Worm (Caenorhabditis elegans) whole organism, L2 larva: ENCODE results near the gene Y32F6B.1.

ENCODE experiments used
- F13H6.1 ChIP-seq: sonication (generic microtip); optimal IDR thresholded peaks from 2 replicates; lab custom pipeline; 2016; ENCODE audit warnings: missing genetic modification characterization, missing compliant biosample characterization
- Y55F3AM.14 ChIP-seq: fragments of 200-800 bp; sonication (Bioruptor generic); optimal IDR thresholded peaks from 2 replicates; lab custom pipeline; 2018; ENCODE audit warnings: mild to moderate bottlenecking, missing genetic modification characterization, missing compliant biosample characterization
- ZK546.5 ChIP-seq: sonication (generic microtip); optimal IDR thresholded peaks from 2 replicates; lab custom pipeline; 2017; ENCODE audit warnings: missing biosample characterization, missing genetic modification characterization
- alr-1 ChIP-seq: fragments of 150-350 bp; optimal IDR thresholded peaks from 2 replicates; lab custom pipeline; 2014; ENCODE audit warnings: missing biosample characterization, missing genetic modification characterization
- blmp-1 ChIP-seq: sonication (generic microtip); optimal IDR thresholded peaks from 2 replicates; lab custom pipeline; 2017; ENCODE audit warnings: missing genetic modification characterization, mild to moderate bottlenecking, missing compliant biosample characterization, antibody characterized with exemption, moderate library complexity; ENCODE audit not compliant: insufficient read depth
- ceh-16 ChIP-seq: fragments of 150-350 bp; optimal IDR thresholded peaks from 2 replicates; lab custom pipeline; 2014; ENCODE audit warnings: missing biosample characterization, missing genetic modification characterization
- crh-2 ChIP-seq: sonication (generic microtip); optimal IDR thresholded peaks from 2 replicates; lab custom pipeline; 2017; ENCODE audit warnings: missing biosample characterization, missing genetic modification characterization
- dmd-4 ChIP-seq: sonication (generic microtip); optimal IDR thresholded peaks from 2 replicates; lab custom pipeline; 2017; ENCODE audit warnings: missing biosample characterization, missing genetic modification characterization
- egl-27 ChIP-seq: sonication (generic microtip); optimal IDR thresholded peaks from 3 replicates; lab custom pipeline; 2017; ENCODE audit warnings: missing biosample characterization, missing genetic modification reagents, missing genetic modification characterization
- fos-1 ChIP-seq: fragments of 150-350 bp; optimal IDR thresholded peaks from 2 replicates; lab custom pipeline; 2014; ENCODE audit warnings: missing biosample characterization, missing genetic modification characterization
- gmeb-1 ChIP-seq: fragments of 150-350 bp; optimal IDR thresholded peaks from 2 replicates; lab custom pipeline; 2014; ENCODE audit warnings: missing biosample characterization, missing genetic modification characterization
- lin-11 ChIP-seq: fragments of 150-350 bp; sonication (generic microtip); optimal IDR thresholded peaks from 2 replicates; lab custom pipeline; 2014; ENCODE audit warnings: missing biosample characterization, missing genetic modification characterization, inconsistent platforms, mixed read lengths
- lin-13 ChIP-seq: fragments of 150-350 bp; optimal IDR thresholded peaks from 2 replicates; lab custom pipeline; 2014; ENCODE audit warnings: missing biosample characterization, missing genetic modification reagents, missing genetic modification characterization
- lin-39 ChIP-seq: fragments of 150-350 bp; optimal IDR thresholded peaks from 2 replicates; lab custom pipeline; 2014; ENCODE audit warnings: missing biosample characterization, missing genetic modification reagents, missing genetic modification characterization
- lsy-2 ChIP-seq, 2 experiments: fragments of 150-350 bp in 1 of 2; sonication (generic microtip) in 1 of 2; optimal IDR thresholded peaks; 2 replicates each; lab custom pipeline; 2014 to 2017; ENCODE audit warnings: missing biosample characterization in 2 of 2, missing genetic modification characterization in 2 of 2
- nhr-10 ChIP-seq: sonication (generic microtip); optimal IDR thresholded peaks from 2 replicates; lab custom pipeline; 2017; ENCODE audit warnings: missing biosample characterization, missing genetic modification characterization
- nhr-12 ChIP-seq: fragments of 150-350 bp; optimal IDR thresholded peaks from 2 replicates; lab custom pipeline; 2014; ENCODE audit warnings: missing biosample characterization, missing genetic modification characterization
- nhr-129 ChIP-seq: fragments of 150-350 bp; optimal IDR thresholded peaks from 2 replicates; lab custom pipeline; 2014; ENCODE audit warnings: missing biosample characterization, missing genetic modification characterization
- nhr-23 ChIP-seq: fragments of 150-350 bp; optimal IDR thresholded peaks from 2 replicates; lab custom pipeline; 2014; ENCODE audit warnings: missing biosample characterization, missing genetic modification reagents, missing genetic modification characterization
- nhr-25 ChIP-seq: fragments of 150-350 bp; sonication (generic microtip); optimal IDR thresholded peaks from 3 replicates; lab custom pipeline; 2014; ENCODE audit warnings: missing biosample characterization, missing genetic modification characterization
- nhr-77 ChIP-seq: fragments of 150-350 bp; optimal IDR thresholded peaks from 2 replicates; lab custom pipeline; 2014; ENCODE audit warnings: missing biosample characterization, missing genetic modification characterization
- sem-4 ChIP-seq: fragments of 150-350 bp; optimal IDR thresholded peaks from 2 replicates; lab custom pipeline; 2014; ENCODE audit warnings: missing biosample characterization, missing genetic modification reagents, missing genetic modification characterization
- skn-1 ChIP-seq: sonication (generic microtip); optimal IDR thresholded peaks from 2 replicates; lab custom pipeline; 2017; ENCODE audit warnings: missing biosample characterization, missing genetic modification characterization
- sma-9 ChIP-seq, 2 experiments: fragments of 150-350 bp in 1 of 2; sonication (generic microtip) in 1 of 2; optimal IDR thresholded peaks; 2 replicates each; lab custom pipeline; 2014 to 2016; ENCODE audit warnings: missing genetic modification characterization in 2 of 2, mild to moderate bottlenecking in 1 of 2, missing biosample characterization in 1 of 2, missing compliant biosample characterization in 1 of 2, missing genetic modification reagents in 1 of 2, moderate library complexity in 1 of 2
- snpc-4 ChIP-seq: fragments of 150-350 bp; optimal IDR thresholded peaks from 2 replicates; lab custom pipeline; 2014; ENCODE audit warnings: missing biosample characterization, missing genetic modification characterization
- unc-55 ChIP-seq: fragments of 150-350 bp; sonication (generic microtip); optimal IDR thresholded peaks from 3 replicates; lab custom pipeline; 2014; ENCODE audit warnings: missing biosample characterization, missing genetic modification reagents, missing genetic modification characterization
- unc-62 ChIP-seq: fragments of 150-350 bp; optimal IDR thresholded peaks from 2 replicates; lab custom pipeline; 2014; ENCODE audit warnings: missing biosample characterization, missing genetic modification reagents, missing genetic modification characterization
- zag-1 ChIP-seq: fragments of 150-350 bp; optimal IDR thresholded peaks from 2 replicates; lab custom pipeline; 2014; ENCODE audit warnings: missing biosample characterization, missing genetic modification characterization
- ztf-1 ChIP-seq: fragments of 200-800 bp; sonication (Bioruptor generic); conservative IDR thresholded peaks from 2 replicates; pipeline ENCODE4 v1.3.6; 2022; ENCODE audit warnings: missing genetic modification characterization, missing compliant biosample characterization
- ztf-11 ChIP-seq: sonication (generic microtip); optimal IDR thresholded peaks from 2 replicates; lab custom pipeline; 2017; ENCODE audit warnings: missing biosample characterization, missing genetic modification characterization

Gene Y32F6B.1

ce11 chrV:10491443-10491842 lies 6.9 kb upstream of the Y32F6B.1 start, which contains the start of gene aqp-5:
TSS of gene aqp-5 (plus strand) at chrV:10491743.
- no peak for TF ChIP-seq lin-11 (tag; lab: Kevin White, UChicago)

ce11 chrV:10489998-10490397 lies 5.5 kb upstream of the Y32F6B.1 start, which contains the start of gene ncx-5:
TSS of gene ncx-5 (minus strand) at chrV:10490098.
- TF ChIP-seq nhr-129 (no peak), ceh-16 (tag; lab: Kevin White, UChicago) (no peak), dmd-4 (tag; lab: Kevin White, UChicago) (no peak), skn-1 (tag; lab: Kevin White, UChicago) (no peak), crh-2 (tag; lab: Kevin White, UChicago) (no peak), sem-4 (tag; lab: Kevin White, UChicago) (no peak), egl-27 (tag; lab: Kevin White, UChicago) (no peak), ztf-1 (GFP tag; lab: Robert Waterston, UW) (no peak), lsy-2 (tag; optimal IDR thresholded peaks at IDR 0.05; lab: Kevin White, UChicago) (no peak), fos-1 (no peak), snpc-4 (tag; lab: Kevin White, UChicago) (no peak), ZK546.5 (tag; lab: Kevin White, UChicago) (no peak), nhr-23 (tag; lab: Kevin White, UChicago) (no peak)

ce11 chrV:10485389-10485788 lies 849 bp upstream of the Y32F6B.1 start:
- TF ChIP-seq ceh-16 (tag; lab: Kevin White, UChicago) = no peak
- TF ChIP-seq fos-1 = peak; percentile 57
- TF ChIP-seq lin-39 = no peak
- no peak for TF ChIP-seq gmeb-1
- no peak for TF ChIP-seq zag-1 (tag; lab: Kevin White, UChicago)
- no peak for TF ChIP-seq nhr-10 (tag; lab: Kevin White, UChicago)
- peak; percentile 7 for TF ChIP-seq F13H6.1 (tag; lab: Kevin White, UChicago)
- TF ChIP-seq crh-2 (tag; lab: Kevin White, UChicago) = peak; percentile 5
- TF ChIP-seq lsy-2 (tag; optimal IDR thresholded peaks at IDR 0.05; lab: Kevin White, UChicago) = no peak
- TF ChIP-seq, all 48 proteins: peak for 3

- TF ChIP-seq lin-13 (GFP tag; lab: Kevin White, UChicago) = no peak
- TF ChIP-seq nhr-77 = no peak
- TF ChIP-seq nhr-12 = no peak
- no peak for TF ChIP-seq nhr-23 (tag; lab: Kevin White, UChicago)
- TF ChIP-seq ztf-11 = no peak
- no peak for TF ChIP-seq zag-1 (tag; lab: Kevin White, UChicago)
- TF ChIP-seq crh-2 (tag; lab: Kevin White, UChicago) = no peak
- TF ChIP-seq fos-1 = peak; percentile 59
- no peak for TF ChIP-seq alr-1 (tag; lab: Kevin White, UChicago)
- no peak for TF ChIP-seq nhr-129
- no peak for TF ChIP-seq unc-62 (GFP tag; lab: Kevin White, UChicago)
- peak; percentile 34 for TF ChIP-seq sma-9 (GFP tag; optimal IDR thresholded peaks at IDR 0.05; lab: Kevin White, UChicago)
- no peak for TF ChIP-seq sma-9 (tag; optimal IDR thresholded peaks at IDR 0.05; lab: Kevin White, UChicago)
Observed at ce11 chrV:10483995-10484394, 545 bp downstream of the Y32F6B.1 start.

ce11 chrV:10478097-10478828 lies 6.3 kb downstream of the Y32F6B.1 start, which contains the start of the genes crp-1 and Y32F6B.9:
TSS of gene crp-1 (plus strand) at chrV:10478564.
TSS of gene Y32F6B.9 (plus strand) at chrV:10478699.
- TF ChIP-seq ztf-11 (no peak), unc-55 (GFP tag; lab: Kevin White, UChicago) (no peak), blmp-1 (tag; lab: Kevin White, UChicago) (no peak), fos-1 (peak; percentile 58), Y55F3AM.14 (GFP tag; lab: Kevin White, UChicago) (peak; percentile 32), nhr-25 (tag; lab: Kevin White, UChicago) (no peak), alr-1 (tag; lab: Kevin White, UChicago) (no peak), gmeb-1 (no peak), snpc-4 (tag; lab: Kevin White, UChicago) (no peak)
